Worm (Caenorhabditis elegans) whole organism, L4 larva: ENCODE results near the gene ZK84.4.
A peak's percentile ranks its signal among the peaks of the same experiment; 100 is the strongest.

ENCODE experiments used
- D1046.2 ChIP-seq: fragments of 200-800 bp; sonication (Bioruptor generic); IDR thresholded peaks from 2 replicates; pipeline ENCODE4 v1.3.6; 2022; ENCODE audit warnings: missing genetic modification characterization, missing compliant biosample characterization
- F26F4.8 ChIP-seq: fragments of 200-800 bp; sonication (Bioruptor generic); conservative IDR thresholded peaks from 2 replicates; pipeline ENCODE4 v1.3.6; 2022; ENCODE audit warnings: missing genetic modification characterization, missing compliant biosample characterization
- F44E2.7 ChIP-seq: fragments of 200-800 bp; sonication (Bioruptor generic); IDR thresholded peaks from 2 replicates; pipeline ENCODE4 v2.1.2; 2022; ENCODE audit warnings: missing genetic modification characterization, missing compliant biosample characterization
- F49E8.2 ChIP-seq: sonication (generic microtip); optimal IDR thresholded peaks from 2 replicates; lab custom pipeline; 2016; ENCODE audit warnings: missing compliant biosample characterization, mild to moderate bottlenecking, missing genetic modification characterization, borderline replicate concordance
- R02D3.7 ChIP-seq: fragments of 150-350 bp; sonication (generic microtip); optimal IDR thresholded peaks from 3 replicates; lab custom pipeline; 2014; ENCODE audit warnings: missing biosample characterization, missing genetic modification characterization
- T26A8.4 ChIP-seq: fragments of 200-800 bp; sonication (Bioruptor generic); IDR thresholded peaks from 2 replicates; pipeline ENCODE4 v1.3.6; 2022; ENCODE audit warnings: missing genetic modification characterization, missing compliant biosample characterization
- Y48G9A.11 ChIP-seq: fragments of 200-800 bp; sonication (Bioruptor generic); IDR thresholded peaks from 2 replicates; pipeline ENCODE4 v1.3.6; 2022; ENCODE audit warnings: missing genetic modification reagents, missing genetic modification characterization, missing compliant biosample characterization
- ZK546.5 ChIP-seq, 2 experiments: sonication (generic microtip); optimal IDR thresholded peaks; 2 replicates each; lab custom pipeline; 2017; ENCODE audit warnings: missing biosample characterization in 2 of 2, missing genetic modification characterization in 2 of 2
- aha-1 ChIP-seq: fragments of 150-350 bp; peaks from one replicate; lab custom pipeline; 2014; ENCODE audit warnings: missing biosample characterization, missing genetic modification characterization
- arid-1 ChIP-seq: fragments of 200-800 bp; sonication (Bioruptor generic); conservative IDR thresholded peaks from 2 replicates; pipeline ENCODE4 v1.3.6; 2022; ENCODE audit warnings: missing genetic modification reagents, missing genetic modification characterization, missing compliant biosample characterization
- ceh-28 ChIP-seq: fragments of 150-350 bp; optimal IDR thresholded peaks from 2 replicates; lab custom pipeline; 2014; ENCODE audit warnings: missing biosample characterization, missing genetic modification reagents, missing genetic modification characterization
- ceh-62 ChIP-seq: sonication (generic microtip); optimal IDR thresholded peaks from 2 replicates; lab custom pipeline; 2017; ENCODE audit warnings: missing biosample characterization, missing genetic modification characterization
- ctbp-1 ChIP-seq: fragments of 200-800 bp; sonication (Bioruptor generic); IDR thresholded peaks from 2 replicates; pipeline ENCODE4 v1.3.6; 2022; ENCODE audit warnings: missing genetic modification reagents, missing genetic modification characterization, missing compliant biosample characterization
- daf-16 ChIP-seq, 3 experiments: sonication (generic microtip); optimal IDR thresholded peaks; 2 replicates each; lab custom pipeline; 2016 to 2017; ENCODE audit warnings: missing genetic modification characterization in 3 of 3, missing genetic modification reagents in 3 of 3, mild to moderate bottlenecking in 2 of 3, missing compliant biosample characterization in 2 of 3, missing biosample characterization in 1 of 3, moderate library complexity in 1 of 3
- dmd-6 ChIP-seq: fragments of 200-800 bp; sonication (Bioruptor generic); IDR thresholded peaks from 2 replicates; pipeline ENCODE4 v1.3.6; 2022; ENCODE audit warnings: missing genetic modification reagents, missing genetic modification characterization, missing compliant biosample characterization
- dmd-8 ChIP-seq: fragments of 200-800 bp; sonication (Bioruptor generic); IDR thresholded peaks from 2 replicates; pipeline ENCODE4 v1.3.6; 2022; ENCODE audit warnings: missing genetic modification characterization, missing compliant biosample characterization
- dve-1 ChIP-seq: sonication (generic microtip); optimal IDR thresholded peaks from 2 replicates; lab custom pipeline; 2017; ENCODE audit warnings: antibody characterized with exemption, mild to moderate bottlenecking, missing genetic modification characterization, missing compliant biosample characterization; ENCODE audit not compliant: insufficient read depth
- egl-43 ChIP-seq: fragments of 200-800 bp; sonication (Bioruptor generic); IDR thresholded peaks from 2 replicates; pipeline ENCODE4 v1.3.6; 2022; ENCODE audit warnings: missing genetic modification reagents, missing genetic modification characterization, missing compliant biosample characterization
- hlh-11 ChIP-seq: fragments of 200-800 bp; sonication (Bioruptor generic); optimal IDR thresholded peaks from 2 replicates; lab custom pipeline; 2018; ENCODE audit warnings: mild to moderate bottlenecking, missing genetic modification characterization, missing compliant biosample characterization
- hlh-30 ChIP-seq: sonication (generic microtip); optimal IDR thresholded peaks from 2 replicates; lab custom pipeline; 2017; ENCODE audit warnings: antibody characterized with exemption, mild to moderate bottlenecking, missing genetic modification characterization, missing compliant biosample characterization; ENCODE audit not compliant: insufficient read depth
- jun-1 ChIP-seq: fragments of 150-350 bp; optimal IDR thresholded peaks from 2 replicates; lab custom pipeline; 2014; ENCODE audit warnings: missing biosample characterization, missing genetic modification reagents, missing genetic modification characterization
- lim-7 ChIP-seq: fragments of 200-800 bp; sonication (Bioruptor generic); IDR thresholded peaks from 2 replicates; pipeline ENCODE4 v1.3.6; 2022; ENCODE audit warnings: missing genetic modification characterization, missing compliant biosample characterization
- lin-1 ChIP-seq: fragments of 200-800 bp; sonication (Bioruptor generic); IDR thresholded peaks from 2 replicates; pipeline ENCODE4 v1.3.6; 2022; ENCODE audit warnings: missing genetic modification reagents, missing genetic modification characterization, missing compliant biosample characterization
- lin-38 ChIP-seq: fragments of 200-800 bp; sonication (Bioruptor generic); IDR thresholded peaks from 2 replicates; pipeline ENCODE4 v1.3.6; 2022; ENCODE audit warnings: missing genetic modification reagents, missing genetic modification characterization, missing compliant biosample characterization
- lsy-2 ChIP-seq, 2 experiments: fragments of 150-350 bp in 1 of 2; sonication (generic microtip) in 1 of 2; optimal IDR thresholded peaks; 2 replicates each; lab custom pipeline; 2014 to 2017; ENCODE audit warnings: missing biosample characterization in 2 of 2, missing genetic modification characterization in 2 of 2
- madf-5 ChIP-seq, 2 experiments: fragments of 200-800 bp; sonication (Bioruptor generic); IDR thresholded peaks; 2 replicates each; pipeline ENCODE4 v1.3.6; 2022; ENCODE audit warnings: missing compliant biosample characterization in 2 of 2, missing genetic modification characterization in 2 of 2
- mes-2 ChIP-seq: sonication (generic microtip); optimal IDR thresholded peaks from 2 replicates; lab custom pipeline; 2016; ENCODE audit warnings: missing genotype, mild to moderate bottlenecking, missing genetic modification characterization, missing compliant biosample characterization; ENCODE audit not compliant: poor library complexity, severe bottlenecking
- nhr-10 ChIP-seq: fragments of 150-350 bp; optimal IDR thresholded peaks from 2 replicates; lab custom pipeline; 2014; ENCODE audit warnings: missing biosample characterization, missing genetic modification characterization
- nhr-28 ChIP-seq: fragments of 150-350 bp; optimal IDR thresholded peaks from 2 replicates; lab custom pipeline; 2014; ENCODE audit warnings: missing biosample characterization, missing genetic modification characterization
- nhr-41 ChIP-seq: fragments of 200-800 bp; sonication (Bioruptor generic); IDR thresholded peaks from 2 replicates; pipeline ENCODE4 v1.3.6; 2022; ENCODE audit warnings: missing genetic modification reagents, missing genetic modification characterization, missing compliant biosample characterization
- nhr-48 ChIP-seq: sonication (generic microtip); optimal IDR thresholded peaks from 2 replicates; lab custom pipeline; 2016; ENCODE audit warnings: mild to moderate bottlenecking, missing genetic modification characterization, missing compliant biosample characterization
- nhr-76 ChIP-seq: fragments of 150-350 bp; optimal IDR thresholded peaks from 2 replicates; lab custom pipeline; 2014; ENCODE audit warnings: missing biosample characterization, missing genetic modification characterization
- nhr-77 ChIP-seq: fragments of 150-350 bp; optimal IDR thresholded peaks from 2 replicates; lab custom pipeline; 2014; ENCODE audit warnings: missing biosample characterization, missing genetic modification characterization
- php-3 ChIP-seq: fragments of 200-800 bp; sonication (Bioruptor generic); IDR thresholded peaks from 2 replicates; pipeline ENCODE4 v1.3.6; 2022; ENCODE audit warnings: missing genetic modification reagents, missing genetic modification characterization, missing compliant biosample characterization
- pqm-1 ChIP-seq: sonication (generic microtip); optimal IDR thresholded peaks from 2 replicates; lab custom pipeline; 2017; ENCODE audit warnings: missing biosample characterization, missing genetic modification characterization
- set-16 ChIP-seq: fragments of 200-800 bp; sonication (Bioruptor generic); IDR thresholded peaks from 2 replicates; pipeline ENCODE4 v1.3.6; 2022; ENCODE audit warnings: missing genetic modification reagents, missing genetic modification characterization, missing compliant biosample characterization
- snpc-1.2 ChIP-seq: fragments of 200-800 bp; sonication (Bioruptor generic); IDR thresholded peaks from 2 replicates; pipeline ENCODE4 v1.3.6; 2022; ENCODE audit warnings: missing genetic modification reagents, missing genetic modification characterization, missing compliant biosample characterization
- snpc-4 ChIP-seq: fragments of 150-350 bp; optimal IDR thresholded peaks from 2 replicates; lab custom pipeline; 2014; ENCODE audit warnings: missing biosample characterization, missing genetic modification characterization
- unc-62 ChIP-seq, 3 experiments: fragments of 150-350 bp in 1 of 3; sonication (generic microtip); optimal IDR thresholded peaks in 2 of 3; peaks in 1 of 3; 1 replicate in 1 of 3; 2 replicates in 2 of 3; lab custom pipeline; 2014 to 2017; ENCODE audit warnings: missing biosample characterization in 3 of 3, missing genetic modification characterization in 3 of 3, missing genetic modification reagents in 3 of 3, missing genotype in 1 of 3
- zip-2 ChIP-seq: fragments of 150-350 bp; optimal IDR thresholded peaks from 2 replicates; lab custom pipeline; 2014; ENCODE audit warnings: missing biosample characterization, missing genetic modification characterization
- ztf-7 ChIP-seq: fragments of 150-350 bp; optimal IDR thresholded peaks from 2 replicates; lab custom pipeline; 2014; ENCODE audit warnings: missing biosample characterization, missing genetic modification characterization

ZK84.4 gene

DNA sequence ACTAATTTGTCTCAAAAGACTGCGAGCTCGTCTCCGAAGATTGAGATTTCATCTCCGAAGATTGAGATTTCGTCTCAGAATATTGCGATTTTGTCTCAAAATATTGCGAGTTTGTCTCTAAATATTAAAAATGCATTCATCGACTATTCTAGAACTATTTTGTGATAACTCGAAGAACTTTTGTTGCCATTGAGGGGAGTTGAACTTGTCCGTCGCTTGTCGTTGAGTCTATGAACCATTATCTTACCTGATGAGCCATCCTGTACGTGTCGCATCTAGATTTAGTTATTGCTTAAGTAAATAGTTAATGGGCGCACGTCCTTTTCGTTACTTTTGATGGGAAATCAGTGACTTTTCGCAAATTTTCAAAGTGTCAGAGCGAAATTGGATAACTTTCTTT lies 45.8 kb upstream of the ZK84.4 start:
- TF ChIP-seq lin-1 (GFP tag; lab: Robert Waterston, UW) (0 out of 2 replicates have a peak, but pooled peaks have one; percentile 23), dmd-8 (GFP tag; lab: Robert Waterston, UW) (0 out of 2 replicates have a peak, but pooled peaks have one; percentile 63), arid-1 (GFP tag; lab: Robert Waterston, UW) (0 out of 2 replicates have a peak, but pooled peaks have one; percentile 43), egl-43 (GFP tag; lab: Robert Waterston, UW) (0 out of 2 replicates have a peak, but pooled peaks have one; percentile 15), madf-5 (GFP tag; IDR thresholded peaks at IDR 0.05; lab: Robert Waterston, UW) (0 out of 4 replicates have a peak, but pooled peaks of 1 of the 2 experiments have one; percentile 26), lim-7 (GFP tag; lab: Robert Waterston, UW) (0 out of 2 replicates have a peak, but pooled peaks have one; percentile 58), D1046.2 (peak; percentile 67; the same call in 1 of the 2 replicates), F26F4.8 (0 out of 2 replicates have a peak, but pooled peaks have one; percentile 31), lin-38 (GFP tag; lab: Robert Waterston, UW) (peak; percentile 65), Y48G9A.11 (GFP tag; lab: Robert Waterston, UW) (peak; percentile 49; the same call in 1 of the 2 replicates), snpc-1.2 (GFP tag; lab: Robert Waterston, UW) (peak; percentile 65; the same call in 1 of the 2 replicates)

DNA sequence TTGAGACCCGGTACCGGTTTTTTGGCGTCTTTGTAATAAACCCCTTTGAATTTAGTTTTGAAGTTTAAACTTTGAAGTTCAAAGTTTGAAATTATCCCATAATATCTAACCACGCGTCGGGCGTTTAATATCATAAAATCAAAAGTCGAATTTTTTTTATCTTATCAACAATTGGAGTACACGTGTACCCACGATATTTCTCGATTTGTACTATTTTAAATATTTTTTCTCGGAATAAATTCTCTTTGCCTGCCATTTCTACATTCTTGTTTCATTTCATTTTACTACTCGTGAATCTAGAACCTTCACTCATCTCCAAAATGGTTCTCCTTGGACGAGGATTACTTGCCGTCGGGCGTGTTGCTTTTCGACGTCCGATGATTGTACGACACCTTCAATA lies 41.3 kb upstream of the ZK84.4 start, which contains the start of gene gldc-1:
TSS of gene gldc-1 (plus strand) at position 301 of the 400 bp plus-strand sequence.
- TF ChIP-seq unc-62 (GFP tag; optimal IDR thresholded peaks at IDR 0.05 in 1 of 2; lab: Kevin White, UChicago): no peak
- no peak for TF ChIP-seq unc-62 (tag; optimal IDR thresholded peaks at IDR 0.05; lab: Kevin White, UChicago)
- peak; percentile 2 for TF ChIP-seq nhr-48 (tag; lab: Kevin White, UChicago)
- no peak for TF ChIP-seq daf-16 (GFP tag; optimal IDR thresholded peaks at IDR 0.05; lab: Kevin White, UChicago)
- TF ChIP-seq daf-16 (tag; optimal IDR thresholded peaks at IDR 0.05; lab: Kevin White, UChicago): peak; percentile 29
- no peak for TF ChIP-seq ctbp-1 (GFP tag; lab: Robert Waterston, UW)
- no peak for TF ChIP-seq jun-1 (tag; lab: Kevin White, UChicago)
- TF ChIP-seq nhr-41 (GFP tag; lab: Robert Waterston, UW): no peak
- TF ChIP-seq dmd-6 (GFP tag; lab: Robert Waterston, UW): peak; percentile 47

DNA sequence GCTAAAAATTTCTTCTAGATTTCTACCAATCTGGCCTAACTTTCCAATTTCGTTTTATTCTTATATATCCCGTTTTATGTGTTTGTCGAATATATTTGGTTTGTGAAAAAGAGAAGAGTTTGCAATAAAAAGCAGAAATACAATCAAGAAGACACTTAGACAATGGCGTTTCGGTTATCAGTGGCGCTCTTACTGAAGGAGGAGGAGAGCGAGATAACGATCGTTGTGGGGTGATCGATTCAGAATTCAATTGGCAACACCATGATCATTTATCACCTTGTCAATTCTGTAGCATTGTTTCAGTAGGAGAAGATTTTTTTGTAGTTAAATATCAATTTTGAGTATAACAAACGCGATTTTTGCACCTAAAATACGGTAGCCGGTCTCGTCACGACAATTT lies 40.8 kb upstream of the ZK84.4 start:
- TF ChIP-seq nhr-77 (tag; lab: Kevin White, UChicago) (peak; percentile 31), snpc-4 (tag; lab: Kevin White, UChicago) (no peak), php-3 (peak; percentile 54; the same call in 1 of the 2 replicates), mes-2 (peak; percentile 5), daf-16 (GFP tag; optimal IDR thresholded peaks at IDR 0.05; lab: Kevin White, UChicago) (no peak), daf-16 (tag; optimal IDR thresholded peaks at IDR 0.05; lab: Kevin White, UChicago) (peak; percentile 39), nhr-28 (tag; lab: Kevin White, UChicago) (peak; percentile 82), lin-1 (GFP tag; lab: Robert Waterston, UW) (0 out of 2 replicates have a peak, but pooled peaks have one; percentile 38), nhr-10 (tag; lab: Kevin White, UChicago) (peak; percentile 22), hlh-11 (tag; lab: Kevin White, UChicago) (peak; percentile 62), dve-1 (tag; lab: Kevin White, UChicago) (peak; percentile 73), nhr-48 (tag; lab: Kevin White, UChicago) (peak; percentile 26), R02D3.7 (tag; lab: Kevin White, UChicago) (no peak), pqm-1 (peak; percentile 83), lsy-2 (tag; optimal IDR thresholded peaks at IDR 0.05; lab: Kevin White, UChicago) (peak in 1 of 2 experiments; percentile 8), T26A8.4 (GFP tag; lab: Robert Waterston, UW) (no peak), dmd-6 (GFP tag; lab: Robert Waterston, UW) (peak; percentile 71)

DNA sequence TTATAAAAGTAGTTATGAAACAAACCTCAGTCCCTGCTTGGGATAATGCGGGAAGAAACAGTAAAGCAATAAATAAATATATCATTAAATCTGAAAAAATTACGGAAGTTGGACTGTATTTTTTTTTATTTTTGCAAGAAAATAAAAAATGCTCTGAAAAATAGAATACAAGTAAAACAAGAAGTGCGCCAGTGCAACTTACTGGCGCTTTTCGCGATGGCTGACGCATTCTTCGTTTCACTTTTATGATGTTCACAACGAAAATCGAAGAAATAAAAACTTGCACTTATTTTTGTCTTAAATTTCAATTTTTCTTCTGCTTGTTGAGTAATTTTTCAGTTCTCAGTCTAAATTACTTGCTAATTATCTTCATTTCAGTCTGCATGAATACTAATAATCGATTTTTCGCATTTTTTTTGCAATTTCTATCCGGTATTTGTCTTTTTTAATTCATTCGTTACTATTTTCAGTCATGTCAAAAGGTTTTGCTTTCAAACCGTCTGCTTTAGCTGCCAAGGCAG lies 38.9 kb upstream of the ZK84.4 start, which contains the start of the genes R12C12.6 and ran-5:
TSS of gene R12C12.6 (minus strand) at position 229 of the 521 bp plus-strand sequence.
TSS of gene ran-5 (plus strand) at position 471 of the 521 bp plus-strand sequence.
- peak; percentile 75 for TF ChIP-seq ztf-7 (tag; lab: Kevin White, UChicago)
- TF ChIP-seq snpc-1.2 (GFP tag; lab: Robert Waterston, UW): no peak
- no peak for TF ChIP-seq ceh-28 (tag; lab: Kevin White, UChicago)
- peak; percentile 63 for TF ChIP-seq F49E8.2 (tag; lab: Kevin White, UChicago)
- peak; percentile 87 for TF ChIP-seq lin-38 (GFP tag; lab: Robert Waterston, UW)
- TF ChIP-seq set-16 (GFP tag; lab: Robert Waterston, UW): no peak
- TF ChIP-seq nhr-76 (tag; lab: Kevin White, UChicago): no peak
- no peak for TF ChIP-seq F44E2.7 (GFP tag; lab: Robert Waterston, UW)
- TF ChIP-seq dve-1 (tag; lab: Kevin White, UChicago): peak; percentile 78
- peak; percentile 9 for TF ChIP-seq zip-2
- TF ChIP-seq lsy-2 (tag; optimal IDR thresholded peaks at IDR 0.05; lab: Kevin White, UChicago): peak in 1 of 2 experiments; percentile 92
- TF ChIP-seq ZK546.5 (tag; optimal IDR thresholded peaks at IDR 0.05; lab: Kevin White, UChicago): no peak
- TF ChIP-seq nhr-10 (tag; lab: Kevin White, UChicago): no peak
- TF ChIP-seq hlh-30 (tag; lab: Kevin White, UChicago): peak; percentile 71
- TF ChIP-seq ceh-62 (tag; lab: Kevin White, UChicago): no peak
- TF ChIP-seq aha-1 (tag; lab: Kevin White, UChicago): no peak
- TF ChIP-seq arid-1 (GFP tag; lab: Robert Waterston, UW): peak; percentile 71; the same call in 1 of the 2 replicates
- no peak for TF ChIP-seq dmd-8 (GFP tag; lab: Robert Waterston, UW)
- no peak for TF ChIP-seq egl-43 (GFP tag; lab: Robert Waterston, UW)
